Worm (Caenorhabditis elegans) whole organism, L4 larva: Measurements from ENCODE around the gene cubn-1.

Experiments used
- egl-27 ChIP-seq: sonication (generic microtip); optimal IDR thresholded peaks from 3 replicates; lab custom pipeline; 2017; ENCODE audit warnings: missing biosample characterization, missing genetic modification reagents, missing genetic modification characterization
- fkh-10 ChIP-seq: fragments of 150-350 bp; optimal IDR thresholded peaks from 2 replicates; lab custom pipeline; 2014; ENCODE audit warnings: missing biosample characterization, missing genetic modification reagents, missing genetic modification characterization
- madf-9 ChIP-seq: fragments of 200-800 bp; sonication (Bioruptor generic); conservative IDR thresholded peaks from 2 replicates; pipeline ENCODE4 v1.3.6; 2022; ENCODE audit warnings: missing genetic modification reagents, missing genetic modification characterization, missing compliant biosample characterization
- nhr-28 ChIP-seq: fragments of 150-350 bp; optimal IDR thresholded peaks from 2 replicates; lab custom pipeline; 2014; ENCODE audit warnings: missing biosample characterization, missing genetic modification characterization

cubn-1 gene

ce11 chrV:12673745-12674144 is 62.6 kb downstream of the cubn-1 start:
- TF ChIP-seq nhr-28 (tag; lab: Kevin White, UChicago) (no peak), fkh-10 (GFP tag; lab: Kevin White, UChicago) (peak; percentile 48)
- TF ChIP-seq, all 104 proteins: peak for 1

ce11 chrV:12676299-12676698 is 65.2 kb downstream of the cubn-1 start:
- no peak for TF ChIP-seq egl-27 (tag; lab: Kevin White, UChicago)
- TF ChIP-seq madf-9 (GFP tag; lab: Robert Waterston, UW): no peak
- peak; percentile 88 for TF ChIP-seq fkh-10 (GFP tag; lab: Kevin White, UChicago)
